Worm (Caenorhabditis elegans): ENCODE measurements around the gene T26E4.18.

- TF ChIP-seq nhr-237 (tag; optimal IDR thresholded peaks at IDR 0.05) (no peak), sptf-1 (tag; optimal IDR thresholded peaks at IDR 0.05) (no peak), elt-1 (tag; optimal IDR thresholded peaks at IDR 0.05; ENCODE audit: borderline replicate concordance, insufficient read depth) (no peak), ztf-11 (tag; optimal IDR thresholded peaks at IDR 0.05) (no peak)
Measured at ce11 chrV:15824866-15825265, 21.2 kb upstream of the T26E4.18 start, which contains the start of gene srbc-50.
